Worm (Caenorhabditis elegans) whole organism, L4/young adult: ENCODE results near the gene F31F6.1.

Experiments
- W03F9.2 ChIP-seq: fragments of 150-350 bp; optimal IDR thresholded peaks from 2 replicates; lab custom pipeline; 2014; ENCODE audit warnings: missing biosample characterization, missing genetic modification characterization
- dao-5 ChIP-seq: sonication (generic microtip); optimal IDR thresholded peaks from 2 replicates; lab custom pipeline; 2016; ENCODE audit warnings: missing genotype, missing genetic modification characterization, moderate library complexity, missing compliant biosample characterization
- him-1 ChIP-seq: sonication (generic microtip); optimal IDR thresholded peaks from 2 replicates; lab custom pipeline; 2016; ENCODE audit warnings: missing genotype, missing genetic modification reagents, missing genetic modification characterization, missing compliant biosample characterization

ce11 chrX:14875668-14876067 is 7.6 kb upstream of the F31F6.1 start, which contains the start of gene sssh-1:
- no peak for TF ChIP-seq him-1
- no peak for TF ChIP-seq dao-5 (tag; lab: Kevin White, UChicago)
- no peak for TF ChIP-seq W03F9.2 (tag; lab: Kevin White, UChicago)
